Worm (Caenorhabditis elegans) whole organism, L2 larva: Measurements from ENCODE around the gene syf-2.
A peak's percentile ranks its signal among the peaks of the same experiment; 100 is the strongest.

Experiments
- ceh-16 ChIP-seq: fragments of 150-350 bp; optimal IDR thresholded peaks from 2 replicates; lab custom pipeline; 2014; ENCODE audit warnings: missing biosample characterization, missing genetic modification characterization
- crh-2 ChIP-seq: sonication (generic microtip); optimal IDR thresholded peaks from 2 replicates; lab custom pipeline; 2017; ENCODE audit warnings: missing biosample characterization, missing genetic modification characterization
- elt-1 ChIP-seq: fragments of 150-350 bp; optimal IDR thresholded peaks from 2 replicates; lab custom pipeline; 2014; ENCODE audit warnings: missing biosample characterization, missing genetic modification characterization
- elt-3 ChIP-seq: sonication (generic microtip); optimal IDR thresholded peaks from 2 replicates; lab custom pipeline; 2017; ENCODE audit warnings: missing biosample characterization, missing genetic modification characterization
- mdl-1 ChIP-seq, 2 experiments: fragments of 150-350 bp in 1 of 2; sonication (generic microtip) in 1 of 2; optimal IDR thresholded peaks; 2 replicates each; lab custom pipeline; 2017; ENCODE audit warnings: missing biosample characterization in 2 of 2, missing genetic modification characterization in 2 of 2
- unc-39 ChIP-seq: fragments of 150-350 bp; optimal IDR thresholded peaks from 2 replicates; lab custom pipeline; 2014; ENCODE audit warnings: missing biosample characterization, missing genetic modification characterization
- unc-62 ChIP-seq: fragments of 150-350 bp; optimal IDR thresholded peaks from 2 replicates; lab custom pipeline; 2014; ENCODE audit warnings: missing biosample characterization, missing genetic modification reagents, missing genetic modification characterization
- ztf-11 ChIP-seq: sonication (generic microtip); optimal IDR thresholded peaks from 2 replicates; lab custom pipeline; 2017; ENCODE audit warnings: missing biosample characterization, missing genetic modification characterization
- ztf-4 ChIP-seq: fragments of 150-350 bp; optimal IDR thresholded peaks from 2 replicates; lab custom pipeline; 2014; ENCODE audit warnings: missing biosample characterization, missing genetic modification characterization

ce11 chrIII:7199467-7199866, 37.6 kb upstream of the syf-2 start:
- TF ChIP-seq unc-39 (tag; lab: Kevin White, UChicago), result no peak
- TF ChIP-seq ceh-16 (tag; lab: Kevin White, UChicago), result no peak
- TF ChIP-seq elt-1 (tag; lab: Kevin White, UChicago), result no peak
- TF ChIP-seq ztf-11, result no peak
- TF ChIP-seq elt-3 (tag; lab: Kevin White, UChicago), result no peak
- TF ChIP-seq unc-62 (GFP tag; lab: Kevin White, UChicago), result no peak
- TF ChIP-seq mdl-1 (tag; optimal IDR thresholded peaks at IDR 0.05; lab: Kevin White, UChicago), result peak in 1 of 2 experiments; percentile 2
- no peak for TF ChIP-seq crh-2 (tag; lab: Kevin White, UChicago)
- TF ChIP-seq ztf-4 (tag; lab: Kevin White, UChicago), result no peak
